Worm (Caenorhabditis elegans): ENCODE results near the gene Y54G2A.11.

ce11 chrIV:2761477-2761876 is 10.1 kb downstream of the Y54G2A.11 start:
- TF ChIP-seq nhr-11 (tag; optimal IDR thresholded peaks at IDR 0.05): no peak
- no peak for TF ChIP-seq lim-6 (tag; optimal IDR thresholded peaks at IDR 0.05)
- no peak for TF ChIP-seq pha-4 (tag; optimal IDR thresholded peaks at IDR 0.05)
- no peak for TF ChIP-seq pros-1 (tag; optimal IDR thresholded peaks at IDR 0.05)
- TF ChIP-seq ref-2 (tag; optimal IDR thresholded peaks at IDR 0.05): no peak
- TF ChIP-seq ahr-1 (tag; optimal IDR thresholded peaks at IDR 0.05): no peak
- TF ChIP-seq pqm-1 (tag; optimal IDR thresholded peaks at IDR 0.05): no peak
- TF ChIP-seq nfya-1 (tag; optimal IDR thresholded peaks at IDR 0.05): no peak
- TF ChIP-seq nhr-232 (tag; optimal IDR thresholded peaks at IDR 0.05): no peak
